Worm (Caenorhabditis elegans) whole organism, L2 larva: ENCODE measurements around the gene R13H4.7.

Experiments used
- alr-1 ChIP-seq: fragments of 150-350 bp; optimal IDR thresholded peaks from 2 replicates; lab custom pipeline; 2014; ENCODE audit warnings: missing biosample characterization, missing genetic modification characterization
- aly-2 ChIP-seq: fragments of 150-350 bp; optimal IDR thresholded peaks from 2 replicates; lab custom pipeline; 2014; ENCODE audit warnings: missing biosample characterization, missing genetic modification characterization
- blmp-1 ChIP-seq: sonication (generic microtip); optimal IDR thresholded peaks from 2 replicates; lab custom pipeline; 2017; ENCODE audit warnings: missing genetic modification characterization, mild to moderate bottlenecking, missing compliant biosample characterization, antibody characterized with exemption, moderate library complexity; ENCODE audit not compliant: insufficient read depth
- ceh-82 ChIP-seq: fragments of 150-350 bp; optimal IDR thresholded peaks from 2 replicates; lab custom pipeline; 2014; ENCODE audit warnings: missing biosample characterization, missing genetic modification characterization
- lsy-2 ChIP-seq, 2 experiments: fragments of 150-350 bp in 1 of 2; sonication (generic microtip) in 1 of 2; optimal IDR thresholded peaks; 2 replicates each; lab custom pipeline; 2014 to 2017; ENCODE audit warnings: missing biosample characterization in 2 of 2, missing genetic modification characterization in 2 of 2
- nhr-237 ChIP-seq: fragments of 150-350 bp; optimal IDR thresholded peaks from 2 replicates; lab custom pipeline; 2014; ENCODE audit warnings: missing biosample characterization, missing genetic modification characterization
- nhr-6 ChIP-seq: fragments of 150-350 bp; optimal IDR thresholded peaks from 2 replicates; lab custom pipeline; 2014; ENCODE audit warnings: missing biosample characterization, missing genetic modification characterization
- skn-1 ChIP-seq: sonication (generic microtip); optimal IDR thresholded peaks from 2 replicates; lab custom pipeline; 2017; ENCODE audit warnings: missing biosample characterization, missing genetic modification characterization
- unc-55 ChIP-seq: fragments of 150-350 bp; sonication (generic microtip); optimal IDR thresholded peaks from 3 replicates; lab custom pipeline; 2014; ENCODE audit warnings: missing biosample characterization, missing genetic modification reagents, missing genetic modification characterization

ce11 chrV:11858299-11858698, 9.7 kb downstream of the R13H4.7 start:
- no peak for TF ChIP-seq aly-2 (tag; lab: Kevin White, UChicago)
- no peak for TF ChIP-seq blmp-1 (tag; lab: Kevin White, UChicago)
- no peak for TF ChIP-seq nhr-237
- TF ChIP-seq alr-1 (tag; lab: Kevin White, UChicago), result no peak
- TF ChIP-seq unc-55 (GFP tag; lab: Kevin White, UChicago), result no peak
- no peak for TF ChIP-seq lsy-2 (tag; optimal IDR thresholded peaks at IDR 0.05; lab: Kevin White, UChicago)
- TF ChIP-seq ceh-82, result no peak
- no peak for TF ChIP-seq nhr-6 (tag; lab: Kevin White, UChicago)
- TF ChIP-seq skn-1 (tag; lab: Kevin White, UChicago), result no peak
